Worm (Caenorhabditis elegans): ENCODE results near the gene T26H5.14.

ce11 chrV:15493680-15494079, 44.7 kb downstream of the T26H5.14 start, which contains the start of gene srh-218:
- no peak for TF ChIP-seq pqm-1 (tag; optimal IDR thresholded peaks at IDR 0.05)
- no peak for TF ChIP-seq jun-1 (tag; optimal IDR thresholded peaks at IDR 0.05)
- no peak for TF ChIP-seq ztf-4 (tag; optimal IDR thresholded peaks at IDR 0.05)
- TF ChIP-seq aly-2 (tag; optimal IDR thresholded peaks at IDR 0.05) = no peak
- no peak for TF ChIP-seq ceh-82 (tag; optimal IDR thresholded peaks at IDR 0.05)
- no peak for TF ChIP-seq nfya-1 (tag; optimal IDR thresholded peaks at IDR 0.05; ENCODE audit: insufficient read depth)
- TF ChIP-seq skn-1 (tag; optimal IDR thresholded peaks at IDR 0.05) = no peak
- TF ChIP-seq lin-15B (tag; optimal IDR thresholded peaks at IDR 0.05) = no peak
- TF ChIP-seq zag-1 (tag; optimal IDR thresholded peaks at IDR 0.05) = no peak
- no peak for TF ChIP-seq elt-3 (tag; optimal IDR thresholded peaks at IDR 0.05)
- no peak for TF ChIP-seq nhr-237 (tag; optimal IDR thresholded peaks at IDR 0.05)
- TF ChIP-seq pha-4 (tag; optimal IDR thresholded peaks at IDR 0.05) = no peak
- TF ChIP-seq sea-2 (GFP tag; optimal IDR thresholded peaks at IDR 0.05) = no peak
- no peak for TF ChIP-seq hmg-11 (tag; optimal IDR thresholded peaks at IDR 0.05)
